Worm (Caenorhabditis elegans): Measurements from ENCODE around the gene sars-2.
A peak's percentile ranks its signal among the peaks of the same experiment; 100 is the strongest.

The sars-2 gene

DNA sequence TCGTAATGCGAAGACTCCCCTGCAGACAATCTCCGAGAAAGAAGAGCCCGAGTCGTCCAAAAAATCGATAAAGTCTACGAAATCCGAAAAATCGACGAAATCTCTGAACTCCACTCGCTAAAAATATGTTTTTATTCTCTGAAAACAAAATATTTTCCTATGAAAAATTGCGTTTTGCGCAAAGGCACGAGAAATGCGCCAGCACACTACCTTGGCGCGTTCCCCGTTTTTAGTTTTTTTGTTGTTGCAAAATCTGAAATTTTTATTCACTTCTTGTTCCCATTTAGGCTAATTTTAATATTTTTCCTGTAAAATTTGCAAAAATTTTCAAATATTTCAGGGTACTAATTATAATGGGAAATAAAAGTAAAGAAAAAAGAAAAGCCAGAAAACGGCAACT is 3.1 kb downstream of the sars-2 start, which contains the start of gene F55F10.1 (continued):
- no peak for TF ChIP-seq hlh-26 (GFP tag; conservative IDR thresholded peaks at IDR 0.05)
- TF ChIP-seq pha-4 (tag; optimal IDR thresholded peaks at IDR 0.05) = no peak
- TF ChIP-seq C17E4.6 (GFP tag; IDR thresholded peaks at IDR 0.05) = no peak
- TF ChIP-seq Y53F4B.3 (GFP tag; IDR thresholded peaks at IDR 0.05) = no peak
- TF ChIP-seq athp-1 (tag; optimal IDR thresholded peaks at IDR 0.05) = no peak
- no peak for TF ChIP-seq die-1 (tag; optimal IDR thresholded peaks at IDR 0.05)
- no peak for TF ChIP-seq zfh-2 (GFP tag; conservative IDR thresholded peaks at IDR 0.05)
- no peak for TF ChIP-seq egl-18 (GFP tag; IDR thresholded peaks at IDR 0.05)
- TF ChIP-seq B0261.1 (tag; optimal IDR thresholded peaks at IDR 0.05) = no peak
- TF ChIP-seq ztf-18 (tag; optimal IDR thresholded peaks at IDR 0.05) = peak; percentile 94
- no peak for TF ChIP-seq cebp-1 (GFP tag; IDR thresholded peaks at IDR 0.05)
- TF ChIP-seq cebp-1 (tag; optimal IDR thresholded peaks at IDR 0.05) = peak; percentile 58
- TF ChIP-seq Y56A3A.18 (GFP tag; IDR thresholded peaks at IDR 0.05) = 0 out of 2 replicates have a peak, but pooled peaks have one; percentile 29
- peak; percentile 40 for TF ChIP-seq F33H1.4 (GFP tag; IDR thresholded peaks at IDR 0.05)
- peak; percentile 35 for TF ChIP-seq F23B12.7 (tag; optimal IDR thresholded peaks at IDR 0.05; ENCODE audit: insufficient read depth)
- TF ChIP-seq dpl-1 (GFP tag; optimal IDR thresholded peaks at IDR 0.05) = peak; percentile 20
- TF ChIP-seq attf-5 (GFP tag; optimal IDR thresholded peaks at IDR 0.05) = peak; percentile 12
- no peak for TF ChIP-seq nhr-80 (tag; optimal IDR thresholded peaks at IDR 0.05)
- TF ChIP-seq Y67H2A.10 (GFP tag; conservative IDR thresholded peaks at IDR 0.05) = no peak
- TF ChIP-seq Y53G8AR.9 (GFP tag; conservative IDR thresholded peaks at IDR 0.05) = 0 out of 2 replicates have a peak, but pooled peaks have one; percentile 48
- TF ChIP-seq lsl-1 (GFP tag; optimal IDR thresholded peaks at IDR 0.05) = peak; percentile 46
- peak; percentile 51; the same call in 1 of the 2 replicates for TF ChIP-seq dox-1 (GFP tag; IDR thresholded peaks at IDR 0.05)
- TF ChIP-seq akir-1 (GFP tag; optimal IDR thresholded peaks at IDR 0.05) = no peak
- TF ChIP-seq ztf-3 (GFP tag; optimal IDR thresholded peaks at IDR 0.05) = no peak
- TF ChIP-seq hlh-12 (tag; optimal IDR thresholded peaks at IDR 0.05) = no peak
- TF ChIP-seq efl-1 (GFP tag; optimal IDR thresholded peaks at IDR 0.05) = peak; percentile 12
- no peak for TF ChIP-seq aptf-2 (GFP tag; conservative IDR thresholded peaks at IDR 0.05)
- no peak for TF ChIP-seq B0019.2 (GFP tag; conservative IDR thresholded peaks at IDR 0.05)
- TF ChIP-seq xnd-1 (tag; optimal IDR thresholded peaks at IDR 0.05) = peak; percentile 2
- no peak for TF ChIP-seq snpc-4 (GFP tag; optimal IDR thresholded peaks at IDR 0.05)
- TF ChIP-seq snpc-4 (tag; optimal IDR thresholded peaks at IDR 0.05) = peak in 3 of 4 experiments; percentile 11 to 77 (median 49)

DNA sequence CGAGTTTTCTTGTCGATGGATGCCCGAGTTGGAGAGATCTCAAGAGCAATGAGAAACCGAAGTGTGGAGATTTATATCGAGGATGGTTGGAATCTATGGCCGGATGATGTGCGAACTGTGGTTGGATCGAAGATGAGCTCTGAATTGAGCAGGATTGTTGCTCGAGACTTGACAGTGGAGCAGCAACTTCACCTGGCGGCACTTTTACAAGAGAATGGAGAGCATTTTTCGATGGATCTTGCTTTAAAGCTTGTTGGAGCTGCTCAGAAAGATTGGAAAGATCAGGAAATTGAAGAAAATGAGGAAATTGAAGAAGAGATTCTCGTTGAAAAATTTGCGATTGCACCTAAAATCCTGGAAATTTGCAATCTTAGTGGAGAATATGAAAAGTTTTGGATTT is 11.7 kb downstream of the sars-2 start:
- TF ChIP-seq T26A5.8 (tag; optimal IDR thresholded peaks at IDR 0.05) (no peak), mel-28 (tag; optimal IDR thresholded peaks at IDR 0.05; ENCODE audit: borderline replicate concordance) (no peak), madf-8 (GFP tag; conservative IDR thresholded peaks at IDR 0.05) (no peak), zfh-2 (GFP tag; conservative IDR thresholded peaks at IDR 0.05) (0 out of 2 replicates have a peak, but pooled peaks have one; percentile 8), snpc-4 (GFP tag; optimal IDR thresholded peaks at IDR 0.05) (no peak), snpc-4 (tag; optimal IDR thresholded peaks at IDR 0.05) (no peak), sdz-38 (tag; optimal IDR thresholded peaks at IDR 0.05) (no peak)

DNA sequence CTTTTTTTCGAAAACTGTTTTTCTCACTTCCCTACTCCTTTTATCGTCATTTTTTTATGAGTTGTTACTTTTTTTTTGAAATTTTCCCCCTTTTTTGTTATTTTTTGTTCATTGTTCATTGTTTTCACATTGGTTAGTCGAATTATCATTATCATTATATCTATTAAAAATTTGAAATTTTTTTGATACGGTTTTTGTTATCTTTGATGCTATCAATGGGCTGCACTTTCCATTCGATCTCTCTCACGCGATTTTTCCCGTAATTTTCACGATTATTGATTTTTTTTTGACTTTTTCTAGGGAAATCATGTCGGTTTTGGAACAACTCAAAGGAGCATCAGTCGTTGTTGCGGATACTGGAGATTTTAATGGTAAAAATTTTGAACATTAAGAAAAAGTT is 28.9 kb downstream of the sars-2 start, which contains the start of gene tald-1:
tald-1 (plus strand) TSS at position 301 of the 400 bp plus-strand sequence.
- TF ChIP-seq snpc-4 (GFP tag; optimal IDR thresholded peaks at IDR 0.05) = no peak
- TF ChIP-seq snpc-4 (tag; optimal IDR thresholded peaks at IDR 0.05) = peak in 1 of 4 experiments; percentile 7
- TF ChIP-seq tbx-9 (tag; optimal IDR thresholded peaks at IDR 0.05; ENCODE audit: borderline replicate concordance) = no peak
- TF ChIP-seq ama-1 (optimal IDR thresholded peaks at IDR 0.05) = no peak
- peak; percentile 5 to 29 for TF ChIP-seq ama-1 (GFP tag; optimal IDR thresholded peaks at IDR 0.05)
- peak; percentile 14 for TF ChIP-seq nhr-80 (tag; optimal IDR thresholded peaks at IDR 0.05)
- TF ChIP-seq mcd-1 (GFP tag; IDR thresholded peaks at IDR 0.05) = no peak

All from whole organism, young adult.